Worm (Caenorhabditis elegans): ENCODE data around the gene T28D9.1.

The T28D9.1 gene

DNA sequence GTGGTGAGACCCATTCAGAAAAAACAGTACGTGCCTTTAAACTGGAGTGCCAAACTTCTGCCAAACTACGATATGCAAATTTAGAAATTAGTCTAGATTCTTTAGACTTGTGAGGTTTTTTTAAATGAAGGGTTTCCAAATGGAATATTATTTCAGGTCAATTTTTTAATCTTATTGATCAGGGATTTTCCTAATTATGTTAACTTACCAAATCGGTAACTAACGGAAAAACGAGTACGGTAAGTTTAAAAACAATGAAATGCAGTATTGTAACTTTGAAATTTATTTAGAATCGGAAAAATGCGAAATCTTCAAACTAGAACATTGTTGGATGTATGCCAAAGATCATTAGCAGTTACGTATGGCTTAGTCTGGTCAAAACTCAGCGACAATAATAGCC lies 24.1 kb downstream of the T28D9.1 start, which contains the start of gene C56E6.7:
Gene C56E6.7, plus strand, starts transcription at position 301 of the 400 bp plus-strand sequence.
- TF ChIP-seq peb-1 (tag; optimal IDR thresholded peaks at IDR 0.05) (no peak), alr-1 (tag; optimal IDR thresholded peaks at IDR 0.05) (no peak), unc-55 (GFP tag; optimal IDR thresholded peaks at IDR 0.05) (no peak), aly-2 (tag; optimal IDR thresholded peaks at IDR 0.05) (no peak)

DNA sequence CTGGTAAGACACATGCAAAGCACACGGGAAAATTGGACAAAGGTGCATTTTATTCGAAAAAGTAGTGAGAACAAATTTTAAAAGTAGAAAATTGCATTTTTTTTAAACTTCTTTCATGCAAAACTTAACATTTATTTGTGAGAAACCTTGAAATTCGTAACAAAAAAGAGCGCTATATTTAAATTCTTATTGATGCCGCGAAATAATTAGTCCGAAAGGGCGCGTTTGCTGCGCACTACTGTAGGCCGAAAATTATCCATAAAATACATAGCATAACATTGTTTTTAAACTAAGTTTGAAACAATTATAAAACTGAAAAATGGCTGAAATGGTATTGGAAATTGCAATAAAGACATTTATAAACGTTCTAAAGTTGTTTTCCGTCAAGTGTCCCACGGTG lies 27.5 kb downstream of the T28D9.1 start:
- no peak for TF ChIP-seq F13H6.1 (tag; optimal IDR thresholded peaks at IDR 0.05)
- TF ChIP-seq sem-4 (tag; optimal IDR thresholded peaks at IDR 0.05): no peak
- TF ChIP-seq elt-1 (tag; optimal IDR thresholded peaks at IDR 0.05): no peak
- TF ChIP-seq sma-9 (GFP tag; optimal IDR thresholded peaks at IDR 0.05): no peak
- TF ChIP-seq sma-9 (tag; optimal IDR thresholded peaks at IDR 0.05): no peak
- no peak for TF ChIP-seq nhr-129 (tag; optimal IDR thresholded peaks at IDR 0.05)
- TF ChIP-seq unc-62 (GFP tag; optimal IDR thresholded peaks at IDR 0.05): no peak
- no peak for TF ChIP-seq fos-1 (tag; optimal IDR thresholded peaks at IDR 0.05)
- no peak for TF ChIP-seq nhr-77 (tag; optimal IDR thresholded peaks at IDR 0.05)
- TF ChIP-seq elt-3 (tag; optimal IDR thresholded peaks at IDR 0.05): no peak
- no peak for TF ChIP-seq ztf-1 (GFP tag; conservative IDR thresholded peaks at IDR 0.05)
- TF ChIP-seq blmp-1 (tag; optimal IDR thresholded peaks at IDR 0.05; ENCODE audit: insufficient read depth): no peak
- TF ChIP-seq nhr-21 (tag; optimal IDR thresholded peaks at IDR 0.05): no peak
- TF ChIP-seq lin-13 (GFP tag; optimal IDR thresholded peaks at IDR 0.05): no peak
- no peak for TF ChIP-seq unc-55 (GFP tag; optimal IDR thresholded peaks at IDR 0.05)
- no peak for TF ChIP-seq nhr-25 (tag; optimal IDR thresholded peaks at IDR 0.05)
- TF ChIP-seq gmeb-1 (tag; optimal IDR thresholded peaks at IDR 0.05): no peak

DNA sequence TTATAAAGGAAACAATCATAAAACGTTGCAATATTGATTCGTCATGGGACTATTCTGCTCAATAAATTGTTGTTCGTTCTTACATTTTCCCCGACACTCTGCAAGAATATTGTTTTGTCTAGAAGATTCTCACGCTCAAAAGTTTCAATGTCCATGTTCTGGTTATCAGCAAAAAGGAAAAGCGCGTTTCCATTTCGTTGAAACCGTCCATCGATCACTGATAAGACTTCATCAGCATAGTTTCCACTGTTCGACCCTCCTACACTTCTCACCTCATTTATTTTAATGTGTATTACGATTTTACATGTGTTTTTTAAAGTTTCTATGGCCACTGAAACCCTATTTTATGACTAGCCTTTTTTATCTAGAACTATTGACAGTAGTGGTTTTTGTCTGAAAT lies 27.9 kb downstream of the T28D9.1 start:
- TF ChIP-seq C34F6.9 (tag; optimal IDR thresholded peaks at IDR 0.05) (no peak), fos-1 (tag; optimal IDR thresholded peaks at IDR 0.05) (peak; percentile 42), nhr-129 (tag; optimal IDR thresholded peaks at IDR 0.05) (no peak), sma-9 (GFP tag; optimal IDR thresholded peaks at IDR 0.05) (peak; percentile 17), sma-9 (tag; optimal IDR thresholded peaks at IDR 0.05) (no peak), unc-39 (tag; optimal IDR thresholded peaks at IDR 0.05) (no peak), lin-39 (tag; optimal IDR thresholded peaks at IDR 0.05) (no peak)

DNA sequence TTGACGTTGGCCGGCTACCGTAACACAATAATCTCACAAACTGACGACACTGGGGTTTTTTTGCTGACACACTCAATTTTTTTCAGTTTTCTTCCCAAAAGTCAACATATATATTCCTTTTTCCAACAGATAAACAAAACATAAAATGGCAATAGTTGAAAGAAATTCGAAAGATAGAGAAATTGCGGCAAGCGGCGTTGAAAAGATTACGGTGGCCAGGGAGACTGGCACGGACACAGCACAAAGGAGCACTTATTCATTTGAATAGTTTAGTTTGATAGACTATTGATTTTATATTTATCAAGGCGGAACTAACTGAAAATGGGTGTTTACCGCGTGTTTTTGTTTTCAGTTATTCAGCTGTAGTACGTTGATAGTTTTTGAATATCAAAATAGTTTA lies 29.1 kb downstream of the T28D9.1 start, which contains the start of gene toe-2:
Gene toe-2, minus strand, starts transcription at position 70 of the 400 bp plus-strand sequence.
- no peak for TF ChIP-seq ztf-11 (tag; optimal IDR thresholded peaks at IDR 0.05)
- no peak for TF ChIP-seq nhr-77 (tag; optimal IDR thresholded peaks at IDR 0.05)
- TF ChIP-seq lin-11 (tag; optimal IDR thresholded peaks at IDR 0.05): no peak

DNA sequence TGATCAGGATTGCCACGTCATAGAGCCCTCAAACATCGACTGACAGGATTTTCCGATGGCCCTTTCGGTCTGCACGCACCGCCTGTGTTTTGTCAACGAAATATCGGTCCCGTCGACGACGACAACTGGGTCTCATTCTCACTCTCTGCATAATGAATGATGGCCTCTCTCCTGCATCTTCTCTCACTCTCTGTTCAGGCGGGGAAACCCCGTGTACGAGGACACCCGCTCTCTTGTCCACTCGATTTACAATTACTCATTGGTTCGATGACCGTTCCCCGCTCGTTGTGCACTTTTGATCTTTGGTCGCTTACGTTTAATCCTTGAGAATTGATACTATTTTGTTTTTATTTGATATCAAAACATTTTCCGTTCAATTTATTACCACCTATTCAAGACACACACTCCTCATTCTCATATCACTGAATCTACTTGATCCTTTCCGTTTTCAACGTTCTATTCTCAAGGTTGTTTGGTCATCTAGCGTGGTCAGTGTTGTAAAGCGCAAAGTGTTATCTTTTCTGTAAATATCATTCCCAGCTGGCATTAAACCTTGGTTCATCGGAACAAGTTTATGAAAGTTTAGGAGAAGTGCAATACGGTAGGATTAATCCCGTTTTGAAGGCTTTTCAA lies 30.5 kb downstream of the T28D9.1 start:
- TF ChIP-seq C34F6.9 (tag; optimal IDR thresholded peaks at IDR 0.05): no peak
- peak; percentile 31 for TF ChIP-seq sma-9 (GFP tag; optimal IDR thresholded peaks at IDR 0.05)
- no peak for TF ChIP-seq sma-9 (tag; optimal IDR thresholded peaks at IDR 0.05)
- peak; percentile 12 for TF ChIP-seq F13H6.1 (tag; optimal IDR thresholded peaks at IDR 0.05)

DNA sequence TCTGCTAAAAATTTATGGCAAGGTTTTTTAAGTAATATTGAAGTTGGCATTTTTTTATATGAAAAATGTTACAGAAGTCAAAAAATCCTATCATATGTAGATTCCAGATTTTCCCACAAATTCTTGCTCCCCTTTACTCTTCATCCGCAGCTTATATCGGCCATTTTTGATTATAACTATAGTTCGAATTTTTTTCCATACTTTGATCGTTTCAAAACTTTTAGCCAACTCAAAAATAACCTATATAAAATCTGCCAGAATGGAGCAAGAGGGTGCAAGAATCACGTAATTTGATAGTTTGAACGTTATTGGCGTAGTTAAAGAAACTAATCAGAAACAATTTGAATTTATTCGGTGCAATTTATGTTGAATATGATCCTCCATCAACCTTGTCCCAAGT lies 31.7 kb downstream of the T28D9.1 start:
- TF ChIP-seq lsy-2 (tag; optimal IDR thresholded peaks at IDR 0.05) (no peak), blmp-1 (tag; optimal IDR thresholded peaks at IDR 0.05; ENCODE audit: insufficient read depth) (no peak), nhr-6 (tag; optimal IDR thresholded peaks at IDR 0.05) (no peak), ama-1 (optimal IDR thresholded peaks at IDR 0.05) (no peak), snpc-4 (tag; optimal IDR thresholded peaks at IDR 0.05) (no peak), ztf-4 (tag; optimal IDR thresholded peaks at IDR 0.05) (no peak), alr-1 (tag; optimal IDR thresholded peaks at IDR 0.05) (no peak), mdl-1 (tag; optimal IDR thresholded peaks at IDR 0.05) (no peak), zag-1 (tag; optimal IDR thresholded peaks at IDR 0.05) (no peak), dmd-4 (tag; optimal IDR thresholded peaks at IDR 0.05) (no peak), nhr-77 (tag; optimal IDR thresholded peaks at IDR 0.05) (no peak), gmeb-1 (tag; optimal IDR thresholded peaks at IDR 0.05) (no peak), ZK546.5 (tag; optimal IDR thresholded peaks at IDR 0.05) (no peak)

All from whole organism, L2 larva.